Fruit fly (Drosophila melanogaster) whole organism, embryonic: ENCODE measurements around the gene TTLL6B.

Experiments
- Bdp1 ChIP-seq: fragments of 200-800 bp; sonication (Bioruptor generic); optimal IDR thresholded peaks from 3 replicates; lab custom pipeline; 2016; ENCODE audit warnings: missing biosample characterization, missing genetic modification characterization
- CG1024 ChIP-seq: fragments of 200-800 bp; sonication (Bioruptor generic); IDR thresholded peaks from 2 replicates; pipeline ENCODE4 v1.3.6; 2022; ENCODE audit warnings: missing biosample characterization, missing genetic modification characterization
- CG10267 ChIP-seq: fragments of 200-800 bp; sonication (Bioruptor generic); optimal IDR thresholded peaks from 2 replicates; lab custom pipeline; 2018; ENCODE audit warnings: missing biosample characterization, mild to moderate bottlenecking, missing genetic modification characterization, moderate library complexity
- CG10274 ChIP-seq: fragments of 200-800 bp; sonication (Bioruptor generic); optimal IDR thresholded peaks from 3 replicates; lab custom pipeline; 2017; ENCODE audit warnings: missing biosample characterization, mild to moderate bottlenecking, missing genetic modification characterization
- CG10565 ChIP-seq: fragments of 200-800 bp; sonication (Bioruptor generic); optimal IDR thresholded peaks from 3 replicates; lab custom pipeline; 2016; ENCODE audit warnings: missing biosample characterization, mild to moderate bottlenecking, missing genetic modification characterization
- CG11723 ChIP-seq: fragments of 200-800 bp; sonication (Bioruptor generic); optimal IDR thresholded peaks from 2 replicates; lab custom pipeline; 2017; ENCODE audit warnings: missing biosample characterization, mild to moderate bottlenecking, missing genetic modification characterization
- CG12219 ChIP-seq: fragments of 200-800 bp; sonication (Bioruptor generic); optimal IDR thresholded peaks from 3 replicates; lab custom pipeline; 2018; ENCODE audit warnings: missing biosample characterization, mild to moderate bottlenecking, missing genetic modification characterization
- CG12236 ChIP-seq: fragments of 200-800 bp; sonication (Bioruptor generic); optimal IDR thresholded peaks from 2 replicates; lab custom pipeline; 2016; ENCODE audit warnings: missing biosample characterization, missing genetic modification characterization
- CG14014 ChIP-seq: fragments of 200-800 bp; sonication (Bioruptor generic); IDR thresholded peaks from 2 replicates; pipeline ENCODE4 v1.3.6; 2022; ENCODE audit warnings: missing biosample characterization, missing genetic modification characterization
- CG14710 ChIP-seq: fragments of 200-800 bp; sonication (Bioruptor generic); optimal IDR thresholded peaks from 3 replicates; lab custom pipeline; 2019; ENCODE audit warnings: missing biosample characterization, mild to moderate bottlenecking, missing genetic modification characterization, moderate library complexity
- CG15073 ChIP-seq: fragments of 200-800 bp; sonication (Bioruptor generic); optimal IDR thresholded peaks from 2 replicates; lab custom pipeline; 2016; ENCODE audit warnings: missing biosample characterization, missing genetic modification characterization
- CG2202 ChIP-seq: fragments of 200-800 bp; sonication (Bioruptor generic); optimal IDR thresholded peaks from 2 replicates; lab custom pipeline; 2018; ENCODE audit warnings: missing biosample characterization, mild to moderate bottlenecking, missing genetic modification characterization
- CG2889 ChIP-seq: fragments of 200-800 bp; sonication (Bioruptor generic); IDR thresholded peaks from 3 replicates; pipeline ENCODE4 v1.3.6; 2022; ENCODE audit warnings: missing biosample characterization, missing genetic modification characterization
- CG3065 ChIP-seq: fragments of 200-800 bp; sonication (Bioruptor generic); optimal IDR thresholded peaks from 2 replicates; lab custom pipeline; 2016; ENCODE audit warnings: missing biosample characterization, missing genetic modification characterization
- CG3407 ChIP-seq: fragments of 200-800 bp; sonication (Bioruptor generic); optimal IDR thresholded peaks from 2 replicates; lab custom pipeline; 2018; ENCODE audit warnings: missing biosample characterization, mild to moderate bottlenecking, missing genetic modification characterization
- CG3995 ChIP-seq: fragments of 200-800 bp; sonication (Bioruptor generic); optimal IDR thresholded peaks from 3 replicates; lab custom pipeline; 2016; ENCODE audit warnings: missing biosample characterization, missing genetic modification characterization
- CG4707 ChIP-seq: fragments of 200-800 bp; sonication (Bioruptor generic); optimal IDR thresholded peaks from 2 replicates; lab custom pipeline; 2018; ENCODE audit warnings: missing biosample characterization, mild to moderate bottlenecking, missing genetic modification characterization, moderate library complexity
- CG6854 ChIP-seq: fragments of 200-800 bp; sonication (Bioruptor generic); optimal IDR thresholded peaks from 3 replicates; lab custom pipeline; 2017; ENCODE audit warnings: missing biosample characterization, mild to moderate bottlenecking, missing genetic modification characterization
- CG7357 ChIP-seq: fragments of 200-800 bp; sonication (Bioruptor generic); IDR thresholded peaks from 3 replicates; pipeline ENCODE4 v1.3.6; 2022; ENCODE audit warnings: missing biosample characterization, missing genetic modification characterization
- CG7928 ChIP-seq: fragments of 200-800 bp; sonication (Bioruptor generic); optimal IDR thresholded peaks from 2 replicates; lab custom pipeline; 2017; ENCODE audit warnings: missing biosample characterization, mild to moderate bottlenecking, missing genetic modification characterization
- CG7987 ChIP-seq: fragments of 200-800 bp; sonication (Bioruptor generic); optimal IDR thresholded peaks from 2 replicates; lab custom pipeline; 2018; ENCODE audit warnings: missing biosample characterization, mild to moderate bottlenecking, missing genetic modification characterization, moderate library complexity
- CG8359 ChIP-seq: fragments of 200-800 bp; sonication (Bioruptor generic); optimal IDR thresholded peaks from 2 replicates; lab custom pipeline; 2017; ENCODE audit warnings: missing biosample characterization, mild to moderate bottlenecking, missing genetic modification characterization, borderline replicate concordance
- Dek ChIP-seq: fragments of 200-800 bp; sonication (Bioruptor generic); optimal IDR thresholded peaks from 3 replicates; lab custom pipeline; 2019; ENCODE audit warnings: missing biosample characterization, mild to moderate bottlenecking, missing genetic modification characterization, moderate library complexity
- Gug ChIP-seq: fragments of 200-800 bp; sonication (Bioruptor generic); IDR thresholded peaks from 4 replicates; pipeline ENCODE4 v1.3.6; 2022; ENCODE audit warnings: missing biosample characterization, missing genetic modification characterization
- NK7.1 ChIP-seq: fragments of 200-800 bp; sonication (Bioruptor generic); optimal IDR thresholded peaks from 3 replicates; lab custom pipeline; 2016; ENCODE audit warnings: missing biosample characterization, missing genetic modification characterization
- Nf-YB ChIP-seq: fragments of 200-800 bp; sonication (Bioruptor generic); optimal IDR thresholded peaks from 3 replicates; lab custom pipeline; 2019; ENCODE audit warnings: missing biosample characterization, mild to moderate bottlenecking, missing genetic modification characterization, moderate library complexity
- Ravus ChIP-seq: fragments of 200-800 bp; sonication (Bioruptor generic); IDR thresholded peaks from 2 replicates; pipeline ENCODE4 v1.3.6; 2022; ENCODE audit warnings: missing biosample characterization, missing genetic modification characterization
- Sox100B ChIP-seq: fragments of 200-800 bp; sonication (Bioruptor generic); optimal IDR thresholded peaks from 3 replicates; lab custom pipeline; 2018; ENCODE audit warnings: missing biosample characterization, mild to moderate bottlenecking, missing genetic modification characterization
- Stat92E ChIP-seq, 3 experiments: fragments of >200 bp in 2 of 3; fragments of 200-800 bp in 1 of 3; sonication (Bioruptor generic) in 1 of 3; optimal IDR thresholded peaks; 2 replicates each; lab custom pipeline; 2017 to 2019; ENCODE audit warnings: missing biosample characterization in 3 of 3, missing genetic modification characterization in 3 of 3, mild to moderate bottlenecking in 1 of 3, moderate library complexity in 1 of 3
- Usf ChIP-seq: fragments of 200-800 bp; sonication (Bioruptor generic); optimal IDR thresholded peaks from 2 replicates; lab custom pipeline; 2017; ENCODE audit warnings: missing genotype, missing biosample characterization, missing genetic modification characterization
- ase ChIP-seq: fragments of 200-800 bp; sonication (Bioruptor generic); IDR thresholded peaks from 3 replicates; pipeline ENCODE4 v1.3.6; 2022; ENCODE audit warnings: missing biosample characterization, missing genetic modification characterization
- cg ChIP-seq: fragments of 200-800 bp; sonication (Bioruptor generic); optimal IDR thresholded peaks from 3 replicates; lab custom pipeline; 2019; ENCODE audit warnings: missing biosample characterization, mild to moderate bottlenecking, missing genetic modification characterization, moderate library complexity
- corto ChIP-seq: fragments of 200-800 bp; sonication (Bioruptor generic); optimal IDR thresholded peaks from 2 replicates; lab custom pipeline; 2016; ENCODE audit warnings: missing biosample characterization, mild to moderate bottlenecking, missing genetic modification characterization, moderate library complexity
- fd102C ChIP-seq: fragments of 200-800 bp; sonication (Bioruptor generic); optimal IDR thresholded peaks from 2 replicates; lab custom pipeline; 2018; ENCODE audit warnings: missing biosample characterization, mild to moderate bottlenecking, missing genetic modification characterization, moderate library complexity
- fd64A ChIP-seq: fragments of 200-800 bp; sonication (Bioruptor generic); optimal IDR thresholded peaks from 3 replicates; lab custom pipeline; 2018; ENCODE audit warnings: missing biosample characterization, mild to moderate bottlenecking, missing genetic modification characterization
- grn ChIP-seq: fragments of 200-800 bp; sonication (Bioruptor generic); optimal IDR thresholded peaks from 3 replicates; lab custom pipeline; 2017; ENCODE audit warnings: missing biosample characterization, missing genetic modification characterization
- gsb ChIP-seq: fragments of 200-800 bp; sonication (Bioruptor generic); IDR thresholded peaks from 2 replicates; pipeline ENCODE4 v1.3.6; 2022; ENCODE audit warnings: missing biosample characterization, missing genetic modification characterization
- h ChIP-seq: fragments of >200 bp; optimal IDR thresholded peaks from 2 replicates; lab custom pipeline; 2017
- ham ChIP-seq: fragments of 200-800 bp; sonication (Bioruptor generic); IDR thresholded peaks from 2 replicates; pipeline ENCODE4 v1.3.6; 2022; ENCODE audit warnings: missing biosample characterization, missing genetic modification characterization
- ind ChIP-seq: fragments of 200-800 bp; sonication (Bioruptor generic); optimal IDR thresholded peaks from 3 replicates; lab custom pipeline; 2016; ENCODE audit warnings: missing biosample characterization, missing genetic modification characterization
- nerfin-2 ChIP-seq: fragments of 200-800 bp; sonication (Bioruptor generic); IDR thresholded peaks from 2 replicates; pipeline ENCODE4 v1.3.6; 2022; ENCODE audit warnings: missing biosample characterization, missing genetic modification characterization; ENCODE audit not compliant: partially characterized antibody
- prd ChIP-seq, 3 experiments: fragments of >200 bp in 2 of 3; fragments of 200-800 bp in 1 of 3; sonication (Bioruptor generic) in 1 of 3; optimal IDR thresholded peaks in 2 of 3; IDR thresholded peaks in 1 of 3; 2 replicates in 2 of 3; 3 replicates in 1 of 3; pipeline versions ENCODE4 v1.3.6 to Lab custom; 2017 to 2022; ENCODE audit warnings: missing biosample characterization in 1 of 3, missing genetic modification characterization in 1 of 3
- scrt ChIP-seq: fragments of 200-800 bp; sonication (Bioruptor generic); optimal IDR thresholded peaks from 2 replicates; lab custom pipeline; 2018; ENCODE audit warnings: missing biosample characterization, mild to moderate bottlenecking, missing genetic modification characterization, moderate library complexity
- sens ChIP-seq: fragments of 200-800 bp; sonication (Bioruptor generic); peaks from one replicate; lab custom pipeline; 2016; ENCODE audit warnings: missing biosample characterization, missing genetic modification characterization
- shn ChIP-seq: fragments of 200-800 bp; sonication (Bioruptor generic); optimal IDR thresholded peaks from 3 replicates; lab custom pipeline; 2016; ENCODE audit warnings: missing biosample characterization, missing genetic modification characterization
- slbo ChIP-seq: fragments of 200-800 bp; sonication (Bioruptor generic); IDR thresholded peaks from 2 replicates; pipeline ENCODE4 v1.3.6; 2022; ENCODE audit warnings: missing biosample characterization, missing genetic modification characterization
- slou ChIP-seq: fragments of 200-800 bp; sonication (Bioruptor generic); optimal IDR thresholded peaks from 3 replicates; lab custom pipeline; 2016; ENCODE audit warnings: missing biosample characterization, missing genetic modification characterization
- sna ChIP-seq: fragments of 200-800 bp; sonication (Bioruptor generic); IDR thresholded peaks from 2 replicates; pipeline ENCODE4 v1.3.6; 2022; ENCODE audit warnings: missing biosample characterization, missing genetic modification characterization; ENCODE audit not compliant: partially characterized antibody
- tin ChIP-seq: fragments of 200-800 bp; sonication (Bioruptor generic); optimal IDR thresholded peaks from 3 replicates; lab custom pipeline; 2016; ENCODE audit warnings: missing biosample characterization, missing genetic modification characterization

The TTLL6B gene

dm6 chr3R:27238438-27239301 is 12.1 kb downstream of the TTLL6B start, which contains the start of the genes CG31064 and PolA2 (continued):
- TF ChIP-seq CG10274 (GFP tag; lab: Kevin White, UChicago) (no peak), scrt (peak; percentile 90), nerfin-2 (GFP tag; lab: Robert Waterston, UW) (peak; percentile 91), CG15073 (no peak), shn (GFP tag; lab: Kevin White, UChicago) (no peak), sens (peak; percentile 72), Sox100B (no peak), Stat92E (GFP tag; optimal IDR thresholded peaks at IDR 0.05; lab: Kevin White, UChicago) (no peak), tin (GFP tag; lab: Kevin White, UChicago) (no peak), CG6854 (no peak), Nf-YB (GFP tag; lab: Kevin White, UChicago) (no peak), CG1024 (GFP tag; lab: Robert Waterston, UW) (no peak), CG14710 (peak; percentile 76), Dek (tag; lab: Kevin White, UChicago) (no peak), Ravus (GFP tag; lab: Robert Waterston, UW) (no peak), CG2889 (GFP tag; lab: Robert Waterston, UW) (no peak), cg (GFP tag; lab: Kevin White, UChicago) (no peak), CG14014 (GFP tag; lab: Robert Waterston, UW) (no peak), ind (GFP tag; lab: Kevin White, UChicago) (no peak), slou (GFP tag; lab: Kevin White, UChicago) (no peak), CG12219 (GFP tag; lab: Kevin White, UChicago) (no peak), corto (GFP tag; lab: Kevin White, UChicago) (no peak), sna (GFP tag; lab: Robert Waterston, UW) (peak; percentile 73; the same call in 1 of the 2 replicates), CG3407 (GFP tag; lab: Kevin White, UChicago) (no peak), ase (GFP tag; lab: Robert Waterston, UW) (no peak), grn (GFP tag; lab: Kevin White, UChicago) (no peak), h (lab: Kevin White, UChicago) (no peak), CG2202 (tag; lab: Kevin White, UChicago) (no peak), gsb (GFP tag; lab: Robert Waterston, UW) (no peak), Gug (no peak), CG7357 (GFP tag; lab: Robert Waterston, UW) (no peak), fd64A (GFP tag; lab: Kevin White, UChicago) (no peak), Bdp1 (GFP tag; lab: Kevin White, UChicago) (no peak), CG12236 (GFP tag; lab: Kevin White, UChicago) (no peak), CG3995 (GFP tag; lab: Kevin White, UChicago) (peak; percentile 100), NK7.1 (GFP tag; lab: Kevin White, UChicago) (no peak), Usf (GFP tag; lab: Kevin White, UChicago) (no peak), CG8359 (GFP tag; lab: Kevin White, UChicago) (no peak), prd (optimal IDR thresholded peaks at IDR 0.05; lab: Kevin White, UChicago) (no peak), prd (GFP tag; IDR thresholded peaks at IDR 0.05; lab: Robert Waterston, UW) (no peak), CG7987 (GFP tag; lab: Kevin White, UChicago) (peak; percentile 11), CG11723 (no peak), fd102C (GFP tag; lab: Kevin White, UChicago) (no peak), CG10565 (GFP tag; lab: Kevin White, UChicago) (no peak), CG10267 (tag; lab: Kevin White, UChicago) (peak; percentile 53), CG7928 (no peak), CG4707 (GFP tag; lab: Kevin White, UChicago) (peak; percentile 10), CG3065 (no peak), ham (no peak), slbo (GFP tag; lab: Robert Waterston, UW) (peak; percentile 23; the same call in 1 of the 2 replicates)
